Worm (Caenorhabditis elegans) whole organism, young adult: ENCODE data around the gene lurp-1.

Experiments
- C17E4.6 ChIP-seq: fragments of 200-800 bp; sonication (Bioruptor generic); IDR thresholded peaks from 2 replicates; pipeline ENCODE4 v1.3.6; 2022; ENCODE audit warnings: missing genetic modification reagents, missing genetic modification characterization, missing compliant biosample characterization
- Y67H2A.10 ChIP-seq: fragments of 200-800 bp; sonication (Bioruptor generic); conservative IDR thresholded peaks from 2 replicates; pipeline ENCODE4 v1.3.6; 2022; ENCODE audit warnings: missing genetic modification reagents, missing genetic modification characterization, missing compliant biosample characterization
- ama-1 ChIP-seq, 3 experiments: fragments of 150-350 bp in 1 of 3; sonication (generic microtip) in 2 of 3; optimal IDR thresholded peaks; 2 replicates each; lab custom pipeline; 2014 to 2018; ENCODE audit warnings: missing biosample characterization in 2 of 3, missing genetic modification characterization in 2 of 3, missing genetic modification reagents in 2 of 3
- aptf-3 ChIP-seq: fragments of 200-800 bp; sonication (Bioruptor generic); IDR thresholded peaks from 2 replicates; pipeline ENCODE4 v1.3.6; 2022; ENCODE audit warnings: missing genetic modification characterization, missing compliant biosample characterization
- ceh-27 ChIP-seq: fragments of 200-800 bp; sonication (Bioruptor generic); optimal IDR thresholded peaks from 2 replicates; lab custom pipeline; 2018; ENCODE audit warnings: mild to moderate bottlenecking, missing genetic modification characterization, moderate library complexity, missing compliant biosample characterization
- chd-7 ChIP-seq: sonication (generic microtip); optimal IDR thresholded peaks from 2 replicates; lab custom pipeline; 2016; ENCODE audit warnings: mild to moderate bottlenecking, missing genetic modification characterization, moderate library complexity, missing compliant biosample characterization
- fkh-3 ChIP-seq: sonication (generic microtip); optimal IDR thresholded peaks from 2 replicates; lab custom pipeline; 2016; ENCODE audit warnings: mild to moderate bottlenecking, missing genetic modification characterization, missing compliant biosample characterization
- hlh-12 ChIP-seq: sonication (generic microtip); optimal IDR thresholded peaks from 2 replicates; lab custom pipeline; 2016; ENCODE audit warnings: missing genetic modification characterization, missing compliant biosample characterization
- lsl-1 ChIP-seq: fragments of 200-800 bp; sonication (Bioruptor generic); optimal IDR thresholded peaks from 2 replicates; lab custom pipeline; 2018; ENCODE audit warnings: mild to moderate bottlenecking, missing genetic modification characterization, moderate library complexity, missing compliant biosample characterization
- madf-6 ChIP-seq: fragments of 200-800 bp; sonication (Bioruptor generic); IDR thresholded peaks from 2 replicates; pipeline ENCODE4 v1.3.6; 2022; ENCODE audit warnings: missing genetic modification reagents, missing genetic modification characterization, missing compliant biosample characterization
- nfyb-1 ChIP-seq: fragments of 200-800 bp; sonication (Bioruptor generic); IDR thresholded peaks from 2 replicates; pipeline ENCODE4 v1.3.6; 2022; ENCODE audit warnings: missing genetic modification reagents, missing genetic modification characterization, missing compliant biosample characterization
- pha-4 ChIP-seq: fragments of 150-350 bp; sonication (generic microtip); optimal IDR thresholded peaks from 2 replicates; lab custom pipeline; 2014; ENCODE audit warnings: missing biosample characterization, missing genetic modification reagents, missing genetic modification characterization
- unc-62 ChIP-seq: fragments of 150-350 bp; optimal IDR thresholded peaks from 2 replicates; lab custom pipeline; 2014; ENCODE audit warnings: missing biosample characterization, missing genetic modification reagents, missing genetic modification characterization
- ztf-6 ChIP-seq: fragments of 200-800 bp; sonication (Bioruptor generic); IDR thresholded peaks from 2 replicates; pipeline ENCODE4 v1.3.6; 2022; ENCODE audit warnings: missing genetic modification reagents, missing genetic modification characterization, missing compliant biosample characterization

DNA sequence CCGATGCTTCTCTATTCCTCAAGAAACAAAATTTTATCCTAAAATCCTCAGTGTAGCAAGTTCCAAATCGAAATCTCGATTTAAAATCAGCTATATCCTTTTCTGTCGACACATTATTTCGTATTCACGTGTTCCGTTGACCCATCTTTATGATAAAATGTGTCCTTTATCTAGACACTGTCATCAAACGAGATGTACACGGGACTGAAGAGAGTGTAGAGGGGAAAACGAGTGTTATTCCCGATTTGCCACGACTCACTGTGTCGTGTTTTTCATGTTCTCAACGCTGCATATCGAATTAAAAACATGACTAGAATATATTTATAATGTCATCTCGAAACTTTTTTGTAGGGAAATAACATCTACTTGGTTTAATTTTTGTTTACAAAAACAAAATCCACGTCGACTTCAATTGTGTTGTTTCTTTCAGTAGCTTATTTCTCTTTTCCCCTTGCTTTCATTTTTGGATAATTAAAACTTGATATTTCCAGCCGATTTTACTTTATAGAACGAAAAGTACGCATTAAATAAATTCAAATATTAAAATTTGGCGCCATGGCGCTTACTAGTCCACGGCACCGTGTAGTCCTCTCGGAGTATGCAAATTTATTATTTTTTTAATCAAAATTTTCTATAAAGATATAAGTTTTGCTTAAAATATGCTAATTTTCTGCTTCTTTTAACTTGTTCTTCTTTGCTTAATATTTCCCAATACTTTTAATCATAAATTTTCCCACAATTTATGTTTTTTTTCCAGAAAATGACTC lies 45.3 kb downstream of the lurp-1 start, which contains the start of gene metr-1:
- TF ChIP-seq unc-62 (no peak), madf-6 (GFP tag; lab: Robert Waterston, UW) (peak; percentile 70), C17E4.6 (GFP tag; lab: Robert Waterston, UW) (no peak), ceh-27 (GFP tag; lab: Kevin White, UChicago) (no peak), nfyb-1 (GFP tag; lab: Robert Waterston, UW) (no peak), ama-1 (optimal IDR thresholded peaks at IDR 0.05; lab: Kevin White, UChicago) (peak; percentile 38), ama-1 (GFP tag; optimal IDR thresholded peaks at IDR 0.05; lab: Kevin White, UChicago) (no peak), Y67H2A.10 (GFP tag; lab: Robert Waterston, UW) (no peak), hlh-12 (no peak), chd-7 (tag; lab: Kevin White, UChicago) (no peak), ztf-6 (no peak), fkh-3 (no peak), pha-4 (tag; lab: Kevin White, UChicago) (no peak), lsl-1 (peak; percentile 41), aptf-3 (GFP tag; lab: Robert Waterston, UW) (no peak)
